Worm (Caenorhabditis elegans) whole organism, midembryonic: ENCODE results near the gene epg-6.

ENCODE experiments used
- T22C8.4 ChIP-seq: fragments of 200-800 bp; sonication (Bioruptor generic); IDR thresholded peaks from 2 replicates; pipeline ENCODE4 v1.3.6; 2022; ENCODE audit warnings: missing genetic modification characterization, missing compliant biosample characterization
- cog-1 ChIP-seq: sonication (generic microtip); optimal IDR thresholded peaks from 2 replicates; lab custom pipeline; 2016; ENCODE audit warnings: missing genetic modification characterization, missing compliant biosample characterization
- flt-1 ChIP-seq: fragments of 200-800 bp; sonication (Bioruptor generic); IDR thresholded peaks from 2 replicates; pipeline ENCODE4 v1.3.6; 2022; ENCODE audit warnings: missing genetic modification characterization, missing compliant biosample characterization
- klf-2 ChIP-seq: fragments of 200-800 bp; sonication (Bioruptor generic); conservative IDR thresholded peaks from 2 replicates; pipeline ENCODE4 v1.3.6; 2022; ENCODE audit warnings: missing genetic modification reagents, missing genetic modification characterization, missing compliant biosample characterization
- med-1 ChIP-seq: sonication (generic microtip); optimal IDR thresholded peaks from 2 replicates; lab custom pipeline; 2017; ENCODE audit warnings: missing genetic modification characterization, mild to moderate bottlenecking, missing compliant biosample characterization, antibody characterized with exemption, missing genetic modification reagents; ENCODE audit not compliant: insufficient read depth
- ref-1 ChIP-seq: fragments of 200-800 bp; sonication (Bioruptor generic); conservative IDR thresholded peaks from 2 replicates; pipeline ENCODE4 v1.3.6; 2022; ENCODE audit warnings: missing genetic modification reagents, missing genetic modification characterization, missing compliant biosample characterization
- tab-1 ChIP-seq: fragments of 200-800 bp; sonication (Bioruptor generic); IDR thresholded peaks from 2 replicates; pipeline ENCODE4 v1.3.6; 2022; ENCODE audit warnings: missing genetic modification characterization, missing compliant biosample characterization
- ztf-23 ChIP-seq: fragments of 200-800 bp; sonication (Bioruptor generic); IDR thresholded peaks from 2 replicates; pipeline ENCODE4 v1.3.6; 2022; ENCODE audit warnings: missing genetic modification reagents, missing genetic modification characterization, missing compliant biosample characterization
- ztf-29 ChIP-seq: fragments of 200-800 bp; sonication (Bioruptor generic); IDR thresholded peaks from 2 replicates; pipeline ENCODE4 v1.3.6; 2022; ENCODE audit warnings: missing genetic modification reagents, missing genetic modification characterization, missing compliant biosample characterization

DNA sequence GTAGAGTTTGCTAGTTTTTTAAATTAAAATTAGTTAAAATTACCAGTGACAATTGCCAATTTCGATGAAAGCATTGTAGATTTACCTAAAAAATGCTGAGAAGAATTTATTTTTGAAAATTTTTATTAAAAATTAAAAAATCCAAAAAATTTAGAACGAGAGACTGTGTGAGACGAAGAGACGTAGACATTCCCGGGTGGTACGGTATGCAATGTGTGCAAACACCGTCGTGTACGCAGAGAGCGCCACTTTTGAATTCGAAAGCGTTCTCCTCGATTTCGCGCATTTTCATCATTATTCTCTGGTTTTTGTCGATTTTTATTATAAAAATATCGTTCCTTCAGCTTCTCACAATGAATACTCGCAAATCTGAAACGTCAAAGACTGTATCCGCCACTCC lies 42.8 kb upstream of the epg-6 start, which contains the start of the genes dhs-11 and orc-1:
- TF ChIP-seq ztf-23 (GFP tag; lab: Robert Waterston, UW) (no peak), klf-2 (GFP tag; lab: Robert Waterston, UW) (no peak), ztf-29 (GFP tag; lab: Robert Waterston, UW) (no peak), flt-1 (GFP tag; lab: Robert Waterston, UW) (no peak), cog-1 (tag; lab: Kevin White, UChicago) (no peak), med-1 (GFP tag; lab: Kevin White, UChicago) (no peak), T22C8.4 (GFP tag; lab: Robert Waterston, UW) (no peak), ref-1 (GFP tag; lab: Robert Waterston, UW) (no peak), tab-1 (GFP tag; lab: Robert Waterston, UW) (no peak)
